Worm (Caenorhabditis elegans): ENCODE data around the gene gly-13.

- no peak for TF ChIP-seq fkh-6 (tag; optimal IDR thresholded peaks at IDR 0.05)
- no peak for TF ChIP-seq unc-86 (tag; optimal IDR thresholded peaks at IDR 0.05)
- TF ChIP-seq lin-11 (tag; optimal IDR thresholded peaks at IDR 0.05), result no peak
- TF ChIP-seq ceh-9 (tag; optimal IDR thresholded peaks at IDR 0.05), result no peak
- TF ChIP-seq ahr-1 (tag; optimal IDR thresholded peaks at IDR 0.05), result no peak
- no peak for TF ChIP-seq rnt-1 (tag; optimal IDR thresholded peaks at IDR 0.05)
- no peak for TF ChIP-seq ceh-48 (tag; optimal IDR thresholded peaks at IDR 0.05)
- no peak for TF ChIP-seq dmd-4 (tag; optimal IDR thresholded peaks at IDR 0.05; ENCODE audit: borderline replicate concordance)
- TF ChIP-seq ceh-24 (tag; optimal IDR thresholded peaks at IDR 0.05), result no peak
- no peak for TF ChIP-seq unc-3 (GFP tag; conservative IDR thresholded peaks at IDR 0.05)
- no peak for TF ChIP-seq unc-3 (tag; optimal IDR thresholded peaks at IDR 0.05)
Observed at ce11 chrX:9271886-9272285, 24.5 kb downstream of the gly-13 start.
